Worm (Caenorhabditis elegans) whole organism, midembryonic: ENCODE data around the gene ZK688.1.

Experiments used
- cog-1 ChIP-seq: sonication (generic microtip); optimal IDR thresholded peaks from 2 replicates; lab custom pipeline; 2016; ENCODE audit warnings: missing genetic modification characterization, missing compliant biosample characterization
- ref-1 ChIP-seq: fragments of 200-800 bp; sonication (Bioruptor generic); conservative IDR thresholded peaks from 2 replicates; pipeline ENCODE4 v1.3.6; 2022; ENCODE audit warnings: missing genetic modification reagents, missing genetic modification characterization, missing compliant biosample characterization
- ztf-23 ChIP-seq: fragments of 200-800 bp; sonication (Bioruptor generic); IDR thresholded peaks from 2 replicates; pipeline ENCODE4 v1.3.6; 2022; ENCODE audit warnings: missing genetic modification reagents, missing genetic modification characterization, missing compliant biosample characterization

DNA sequence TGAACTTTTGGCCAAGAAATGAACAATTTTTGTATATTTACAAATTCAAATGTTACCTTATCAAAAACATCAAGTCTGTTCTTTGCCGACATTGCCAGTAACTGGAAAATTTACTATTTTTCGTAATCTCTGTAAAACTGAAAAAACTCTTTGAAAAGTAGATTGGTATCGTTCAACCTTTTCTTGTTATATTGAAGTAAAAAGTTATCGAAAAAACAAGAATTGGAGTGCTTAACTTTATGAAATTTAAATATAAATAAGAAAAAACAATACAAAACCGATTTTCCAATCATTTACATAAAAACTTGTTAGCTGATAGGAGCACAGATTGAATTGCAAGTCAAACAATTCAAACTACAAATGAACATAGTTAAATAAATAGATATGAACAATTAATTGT lies 24.5 kb upstream of the ZK688.1 start, which contains the start of gene ZK688.11:
- TF ChIP-seq ref-1 (GFP tag; lab: Robert Waterston, UW) (no peak), cog-1 (tag; lab: Kevin White, UChicago) (no peak), ztf-23 (GFP tag; lab: Robert Waterston, UW) (no peak)
